Fruit fly (Drosophila melanogaster) whole organism, pupa: ENCODE measurements around the gene CG46458.
A peak's percentile ranks its signal among the peaks of the same experiment; 100 is the strongest.

Experiments used
- CG10348 ChIP-seq: fragments of 200-800 bp; sonication (Bioruptor generic); IDR thresholded peaks from 2 replicates; pipeline ENCODE4 v1.3.6; 2022; ENCODE audit warnings: missing biosample characterization, missing genetic modification characterization
- CG15710 ChIP-seq: fragments of 200-800 bp; sonication (Bioruptor generic); optimal IDR thresholded peaks from 2 replicates; lab custom pipeline; 2018; ENCODE audit warnings: missing biosample characterization, mild to moderate bottlenecking, missing genetic modification characterization, moderate library complexity
- CG32121 ChIP-seq: fragments of 200-800 bp; sonication (Bioruptor generic); IDR thresholded peaks from 2 replicates; pipeline ENCODE4 v1.3.6; 2022; ENCODE audit warnings: missing biosample characterization, missing genetic modification characterization
- CG8159 ChIP-seq: fragments of 200-800 bp; sonication (Bioruptor generic); optimal IDR thresholded peaks from 3 replicates; lab custom pipeline; 2018; ENCODE audit warnings: missing biosample characterization, mild to moderate bottlenecking, missing genetic modification characterization, moderate library complexity
- EcR ChIP-seq: fragments of 200-800 bp; sonication (Bioruptor generic); optimal IDR thresholded peaks from 3 replicates; lab custom pipeline; 2019; ENCODE audit warnings: missing biosample characterization, missing genetic modification characterization, mild to moderate bottlenecking, moderate library complexity, missing genetic modification reagents
- Pif1A ChIP-seq: fragments of 200-800 bp; sonication (Bioruptor generic); optimal IDR thresholded peaks from 3 replicates; lab custom pipeline; 2016; ENCODE audit warnings: missing biosample characterization, missing genetic modification characterization
- Snoo ChIP-seq: fragments of 200-800 bp; sonication (Bioruptor generic); optimal IDR thresholded peaks from 3 replicates; lab custom pipeline; 2017; ENCODE audit warnings: missing biosample characterization, mild to moderate bottlenecking, missing genetic modification characterization, inconsistent platforms

- TF ChIP-seq Pif1A: peak; percentile 57
- no peak for TF ChIP-seq CG32121
- TF ChIP-seq EcR (GFP tag; lab: Kevin White, UChicago): no peak
- TF ChIP-seq CG15710 (tag; lab: Kevin White, UChicago): peak; percentile 15
- TF ChIP-seq Snoo: peak; percentile 48
- TF ChIP-seq CG10348 (GFP tag; lab: Robert Waterston, UW): no peak
- no peak for TF ChIP-seq CG8159
Measured at dm6 chr3R:6950111-6950699, 8.0 kb downstream of the CG46458 start.
